Worm (Caenorhabditis elegans): ENCODE data around the gene nhr-37.

ce11 chrV:6606197-6606596 lies 15.8 kb upstream of the nhr-37 start:
- no peak for TF ChIP-seq dve-1 (tag; optimal IDR thresholded peaks at IDR 0.05)
- TF ChIP-seq elt-2 (tag; optimal IDR thresholded peaks at IDR 0.05) = no peak
- no peak for TF ChIP-seq ceh-9 (tag; optimal IDR thresholded peaks at IDR 0.05)
- no peak for TF ChIP-seq pag-3 (tag; optimal IDR thresholded peaks at IDR 0.05; ENCODE audit: borderline replicate concordance)
- TF ChIP-seq hlh-13 (GFP tag; optimal IDR thresholded peaks at IDR 0.05) = no peak
- no peak for TF ChIP-seq rnt-1 (tag; optimal IDR thresholded peaks at IDR 0.05)
- TF ChIP-seq pax-1 (tag; optimal IDR thresholded peaks at IDR 0.05) = no peak
- no peak for TF ChIP-seq madf-2 (tag; optimal IDR thresholded peaks at IDR 0.05)
- TF ChIP-seq lin-11 (tag; optimal IDR thresholded peaks at IDR 0.05) = no peak
- TF ChIP-seq unc-55 (GFP tag; optimal IDR thresholded peaks at IDR 0.05) = no peak
- no peak for TF ChIP-seq unc-42 (tag; optimal IDR thresholded peaks at IDR 0.05)
- no peak for TF ChIP-seq ceh-2 (tag; optimal IDR thresholded peaks at IDR 0.05)
- no peak for TF ChIP-seq tbx-7 (tag; optimal IDR thresholded peaks at IDR 0.05)
